Fruit fly (Drosophila melanogaster): Measurements from ENCODE around the gene CG14506.
A peak's percentile ranks its signal among the peaks of the same experiment; 100 is the strongest.

Gene CG14506

dm6 chr3R:29274590-29274989 lies 22.4 kb downstream of the CG14506 start (continued):
- peak; percentile 45 for TF ChIP-seq Asciz (GFP tag; optimal IDR thresholded peaks at IDR 0.05)
- TF ChIP-seq lbe (GFP tag; optimal IDR thresholded peaks at IDR 0.05) = no peak
- TF ChIP-seq gcm (GFP tag; optimal IDR thresholded peaks at IDR 0.05) = peak; percentile 38
- peak; percentile 44 for TF ChIP-seq CG12104 (GFP tag; optimal IDR thresholded peaks at IDR 0.05)
- no peak for TF ChIP-seq CG10321 (GFP tag; IDR thresholded peaks at IDR 0.05)
- peak; percentile 82 for TF ChIP-seq trem (tag; optimal IDR thresholded peaks at IDR 0.05)
- TF ChIP-seq CG4617 (GFP tag; optimal IDR thresholded peaks at IDR 0.05; ENCODE audit: borderline replicate concordance) = peak; percentile 6
- TF ChIP-seq onecut (GFP tag; IDR thresholded peaks at IDR 0.05) = peak; percentile 63
- TF ChIP-seq Hsf (GFP tag; optimal IDR thresholded peaks at IDR 0.05) = peak; percentile 59
- no peak for TF ChIP-seq ab (GFP tag; optimal IDR thresholded peaks at IDR 0.05)
- peak; percentile 64 for TF ChIP-seq Six4 (GFP tag; optimal IDR thresholded peaks at IDR 0.05)
- TF ChIP-seq CG11723 (GFP tag; optimal IDR thresholded peaks at IDR 0.05) = peak; percentile 41
- TF ChIP-seq HmgZ (tag; optimal IDR thresholded peaks at IDR 0.05) = peak; percentile 17
- TF ChIP-seq fd64A (GFP tag; optimal IDR thresholded peaks at IDR 0.05) = peak; percentile 17
- TF ChIP-seq shn (GFP tag; optimal IDR thresholded peaks at IDR 0.05) = peak; percentile 20
- TF ChIP-seq lmd (GFP tag; IDR thresholded peaks at IDR 0.05) = peak; percentile 69
- TF ChIP-seq da (GFP tag; optimal IDR thresholded peaks at IDR 0.05) = peak; percentile 14
- peak; percentile 47; the same call in 1 of the 2 replicates for TF ChIP-seq esg (GFP tag; conservative IDR thresholded peaks at IDR 0.05)
- no peak; the same call in 1 of the 2 replicates for TF ChIP-seq CG6272 (GFP tag; IDR thresholded peaks at IDR 0.05)
- peak; percentile 71 for TF ChIP-seq az2 (GFP tag; optimal IDR thresholded peaks at IDR 0.05)
- TF ChIP-seq ci (GFP tag; IDR thresholded peaks at IDR 0.05) = peak; percentile 83
- TF ChIP-seq CG10979 (tag; optimal IDR thresholded peaks at IDR 0.05) = peak; percentile 87
- peak; percentile 64 for TF ChIP-seq CG6689 (GFP tag; IDR thresholded peaks at IDR 0.05)
- TF ChIP-seq CG7987 (GFP tag; optimal IDR thresholded peaks at IDR 0.05) = no peak
- TF ChIP-seq Dp (GFP tag; optimal IDR thresholded peaks at IDR 0.05) = no peak
- TF ChIP-seq CG33557 (GFP tag; optimal IDR thresholded peaks at IDR 0.05) = peak; percentile 82
- TF ChIP-seq CG3726 (GFP tag; IDR thresholded peaks at IDR 0.05) = no peak
- TF ChIP-seq gt (GFP tag; IDR thresholded peaks at IDR 0.05) = 0 out of 2 replicates have a peak, but pooled peaks have one; percentile 14
- TF ChIP-seq CG4730 (GFP tag; IDR thresholded peaks at IDR 0.05) = no peak
- no peak for TF ChIP-seq cwo (GFP tag; optimal IDR thresholded peaks at IDR 0.05)
- TF ChIP-seq CG6813 (GFP tag; optimal IDR thresholded peaks at IDR 0.05) = peak; percentile 38
- TF ChIP-seq HLH4C (GFP tag; IDR thresholded peaks at IDR 0.05; ENCODE audit: partially characterized antibody) = no peak
- no peak for TF ChIP-seq crp (GFP tag; optimal IDR thresholded peaks at IDR 0.05)
- no peak for TF ChIP-seq D (optimal IDR thresholded peaks at IDR 0.05)
- peak; percentile 73 for TF ChIP-seq D (GFP tag; optimal IDR thresholded peaks at IDR 0.05)
- peak; percentile 14 for TF ChIP-seq Myb (GFP tag; optimal IDR thresholded peaks at IDR 0.05)
- TF ChIP-seq CG4854 (GFP tag; optimal IDR thresholded peaks at IDR 0.05) = peak; percentile 36
- TF ChIP-seq crc (GFP tag; optimal IDR thresholded peaks at IDR 0.05) = no peak
- peak; percentile 9 for TF ChIP-seq gcm2 (GFP tag; optimal IDR thresholded peaks at IDR 0.05)
- 0 out of 3 replicates have a peak, but pooled peaks have one; percentile 33 for TF ChIP-seq CG11695 (GFP tag; IDR thresholded peaks at IDR 0.05)
- peak; percentile 54 for TF ChIP-seq CG18619 (GFP tag; optimal IDR thresholded peaks at IDR 0.05)
- no peak for TF ChIP-seq CG4328 (GFP tag; optimal IDR thresholded peaks at IDR 0.05)
- peak; percentile 64 for TF ChIP-seq Hr3 (GFP tag; optimal IDR thresholded peaks at IDR 0.05)
- TF ChIP-seq Hr51 (GFP tag; optimal IDR thresholded peaks at IDR 0.05) = peak in 1 of 2 experiments; percentile 63
- peak; percentile 53 for TF ChIP-seq Fer3 (tag; optimal IDR thresholded peaks at IDR 0.05)
- no peak for TF ChIP-seq knrl (GFP tag; IDR thresholded peaks at IDR 0.05; ENCODE audit: partially characterized antibody)
- TF ChIP-seq CG7372 (GFP tag; IDR thresholded peaks at IDR 0.05) = no peak
- TF ChIP-seq Sox102F (GFP tag; optimal IDR thresholded peaks at IDR 0.05) = peak; percentile 76
- TF ChIP-seq CG8944 (GFP tag; optimal IDR thresholded peaks at IDR 0.05) = peak; percentile 23
- peak; percentile 33 for TF ChIP-seq CG13624 (GFP tag; optimal IDR thresholded peaks at IDR 0.05)
- peak; percentile 63 for TF ChIP-seq tin (GFP tag; optimal IDR thresholded peaks at IDR 0.05)

All from whole organism, embryonic.